Fruit fly (Drosophila melanogaster) whole organism: Measurements from ENCODE around the gene CG14857.

Experiments
- CG8478 ChIP-seq: fragments of >200 bp; optimal IDR thresholded peaks from 2 replicates; lab custom pipeline; 2018; ENCODE audit warnings: inconsistent platforms
- Dll ChIP-seq: fragments of >200 bp; optimal IDR thresholded peaks from 2 replicates; lab custom pipeline; 2017
- EcR ChIP-seq, 2 experiments: fragments of >200 bp; optimal IDR thresholded peaks; 2 replicates each; lab custom pipeline; 2017; ENCODE audit warnings: missing biosample characterization in 2 of 2, missing genetic modification characterization in 2 of 2, missing genetic modification reagents in 2 of 2
- pan ChIP-seq: fragments of >200 bp; optimal IDR thresholded peaks from 2 replicates; lab custom pipeline; 2017
- psq ChIP-seq: fragments of >200 bp; optimal IDR thresholded peaks from 2 replicates; lab custom pipeline; 2017
- usp ChIP-seq: fragments of >200 bp; optimal IDR thresholded peaks from 2 replicates; lab custom pipeline; 2017; ENCODE audit warnings: missing biosample characterization, missing genetic modification characterization, mixed read lengths

CG14857 gene

DNA sequence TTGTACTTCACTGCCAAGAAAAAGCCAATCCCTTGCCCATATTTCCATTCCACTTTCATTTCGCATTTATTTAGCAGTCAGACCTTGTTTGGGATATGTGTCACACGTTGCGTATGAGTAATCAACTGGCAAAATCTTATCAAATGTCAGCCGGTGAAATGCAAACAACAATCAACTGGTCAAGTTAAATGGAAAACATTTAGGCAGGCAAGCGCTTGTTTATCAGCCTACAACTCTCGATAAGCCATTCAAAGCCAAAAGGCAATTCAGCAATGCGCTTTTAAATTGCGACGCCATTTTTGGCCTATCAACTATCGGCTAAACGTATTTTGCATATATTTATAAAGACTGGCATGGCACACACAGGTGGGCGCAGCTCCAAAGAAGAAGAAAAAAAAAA is 20.8 kb upstream of the CG14857 start:
- TF ChIP-seq pan (lab: Kevin White, UChicago), result no peak
- no peak for TF ChIP-seq usp
- no peak for TF ChIP-seq CG8478 (lab: Kevin White, UChicago)
- TF ChIP-seq psq, result no peak
- no peak for TF ChIP-seq Dll (lab: Kevin White, UChicago)
- no peak for TF ChIP-seq EcR (GFP tag; optimal IDR thresholded peaks at IDR 0.05; lab: Kevin White, UChicago)

DNA sequence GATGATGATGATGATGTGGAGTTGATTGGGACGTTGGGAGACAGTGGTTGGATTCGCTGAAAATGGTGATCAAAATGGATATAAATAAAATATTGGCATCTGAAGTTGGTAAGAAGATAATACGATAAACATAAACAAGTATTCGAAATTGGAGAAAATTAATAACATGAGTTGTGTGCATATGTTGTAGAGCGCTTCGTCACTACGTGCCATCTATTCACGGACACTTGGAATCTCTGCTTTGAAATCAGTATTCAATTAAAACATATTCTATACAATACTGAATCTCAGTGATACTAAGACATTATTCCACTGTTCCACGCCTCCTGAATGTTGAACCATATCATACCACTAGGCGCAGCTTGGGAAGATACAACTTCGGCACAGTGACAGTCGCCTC is 16.2 kb upstream of the CG14857 start:
- TF ChIP-seq pan (lab: Kevin White, UChicago) (no peak), usp (no peak), psq (no peak), CG8478 (lab: Kevin White, UChicago) (no peak), EcR (GFP tag; optimal IDR thresholded peaks at IDR 0.05; lab: Kevin White, UChicago) (no peak), Dll (lab: Kevin White, UChicago) (no peak)

DNA sequence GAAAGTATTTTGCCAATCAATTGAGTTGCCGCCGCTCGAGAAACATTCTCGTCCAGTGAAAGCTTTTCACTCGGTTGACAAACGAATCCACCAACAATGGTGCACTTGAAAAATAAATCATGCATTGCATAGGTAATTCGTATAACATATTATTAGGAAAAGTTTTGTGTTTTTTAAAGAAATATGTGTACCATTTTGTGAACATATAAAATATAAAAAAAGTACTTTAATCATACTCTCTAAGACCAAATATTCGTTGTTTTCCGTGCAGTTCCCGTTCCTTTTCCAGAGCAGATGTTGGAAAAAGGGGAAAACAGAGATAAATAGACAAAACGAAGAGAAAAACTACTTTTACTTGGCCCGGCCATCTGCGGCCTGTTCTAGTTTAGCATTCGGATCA is 14.9 kb upstream of the CG14857 start:
- no peak for TF ChIP-seq CG8478 (lab: Kevin White, UChicago)
- no peak for TF ChIP-seq pan (lab: Kevin White, UChicago)
- TF ChIP-seq EcR (GFP tag; optimal IDR thresholded peaks at IDR 0.05; lab: Kevin White, UChicago), result no peak

DNA sequence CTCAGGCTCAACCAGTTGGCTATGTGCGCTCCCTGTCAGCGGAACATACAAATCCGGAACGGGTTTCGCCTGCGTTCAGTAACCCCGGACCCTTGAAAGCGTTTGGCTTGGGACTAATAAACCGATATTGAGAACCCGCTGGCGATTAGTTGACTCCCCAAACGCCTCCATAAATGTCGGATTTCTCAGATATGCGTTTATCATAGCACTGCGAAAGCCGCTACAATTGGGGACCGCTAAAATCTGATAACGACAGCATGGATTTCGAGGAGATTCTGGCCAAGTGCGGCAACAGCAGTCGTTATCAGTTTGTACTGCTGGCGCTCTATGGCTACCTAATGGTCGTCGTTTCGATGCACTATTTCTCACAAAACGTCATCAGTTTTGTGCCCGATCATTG is 5.3 kb upstream of the CG14857 start, which contains the start of gene CG14855:
Gene CG14855, plus strand, starts transcription at position 12 of the 400 bp plus-strand sequence.
- TF ChIP-seq pan (lab: Kevin White, UChicago), result no peak
- TF ChIP-seq CG8478 (lab: Kevin White, UChicago), result no peak
- no peak for TF ChIP-seq EcR (GFP tag; optimal IDR thresholded peaks at IDR 0.05; lab: Kevin White, UChicago)

DNA sequence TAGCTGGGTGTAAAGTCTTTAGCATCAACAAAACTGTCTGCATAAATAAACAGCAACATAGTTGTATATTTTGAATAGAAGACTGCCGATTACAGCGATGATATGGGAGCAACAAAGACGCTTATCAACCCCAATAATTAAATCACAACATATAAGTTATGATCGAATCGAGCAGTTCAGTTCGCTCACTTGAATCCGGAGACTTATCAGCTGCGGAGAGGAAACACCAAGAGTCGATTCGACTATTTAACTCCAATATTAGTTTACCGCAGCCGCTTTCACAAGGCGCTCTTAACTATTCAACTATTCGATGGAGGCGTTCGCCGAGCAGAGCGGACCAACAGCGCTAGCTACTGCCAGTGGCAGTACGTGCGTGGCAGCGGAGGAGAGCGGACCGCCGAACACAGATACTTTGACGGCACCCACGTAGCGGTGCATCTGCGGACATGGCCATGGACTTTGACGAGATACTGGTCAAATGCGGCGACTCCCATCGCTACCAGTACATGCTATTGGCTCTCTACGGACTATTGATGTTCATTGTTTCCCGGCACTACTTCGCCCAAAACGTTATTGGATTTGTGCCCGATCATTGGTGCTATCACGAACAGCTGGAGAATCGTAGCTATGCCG is 2.8 kb upstream of the CG14857 start, which contains the start of gene CG14856:
Gene CG14856, plus strand, starts transcription at position 361 of the 633 bp plus-strand sequence.
- TF ChIP-seq CG8478 (lab: Kevin White, UChicago) (no peak), Dll (lab: Kevin White, UChicago) (no peak), pan (lab: Kevin White, UChicago) (no peak), usp (no peak), EcR (GFP tag; optimal IDR thresholded peaks at IDR 0.05; lab: Kevin White, UChicago) (no peak), psq (no peak)

DNA sequence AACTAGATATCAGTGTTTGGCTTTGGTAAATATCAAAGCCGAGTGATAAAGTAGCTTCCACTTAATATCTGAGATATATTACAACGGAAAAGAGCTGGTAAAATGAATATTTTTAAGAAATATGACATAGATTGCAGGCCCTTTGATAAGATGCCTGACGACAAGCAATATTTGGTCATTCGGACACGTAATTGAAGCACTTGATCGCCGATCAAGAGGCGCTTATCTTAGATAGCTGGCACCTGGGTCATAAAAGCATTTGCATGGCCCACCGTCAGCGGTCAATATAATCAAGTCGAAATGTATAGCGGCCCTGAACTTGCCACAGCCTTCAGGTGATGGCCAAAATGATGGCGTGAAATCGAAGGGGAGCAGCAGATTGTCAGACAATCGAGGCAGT is 9.1 kb downstream of the CG14857 start:
- TF ChIP-seq psq (no peak), CG8478 (lab: Kevin White, UChicago) (no peak), usp (no peak), Dll (lab: Kevin White, UChicago) (no peak), pan (lab: Kevin White, UChicago) (no peak), EcR (GFP tag; optimal IDR thresholded peaks at IDR 0.05; lab: Kevin White, UChicago) (no peak)

DNA sequence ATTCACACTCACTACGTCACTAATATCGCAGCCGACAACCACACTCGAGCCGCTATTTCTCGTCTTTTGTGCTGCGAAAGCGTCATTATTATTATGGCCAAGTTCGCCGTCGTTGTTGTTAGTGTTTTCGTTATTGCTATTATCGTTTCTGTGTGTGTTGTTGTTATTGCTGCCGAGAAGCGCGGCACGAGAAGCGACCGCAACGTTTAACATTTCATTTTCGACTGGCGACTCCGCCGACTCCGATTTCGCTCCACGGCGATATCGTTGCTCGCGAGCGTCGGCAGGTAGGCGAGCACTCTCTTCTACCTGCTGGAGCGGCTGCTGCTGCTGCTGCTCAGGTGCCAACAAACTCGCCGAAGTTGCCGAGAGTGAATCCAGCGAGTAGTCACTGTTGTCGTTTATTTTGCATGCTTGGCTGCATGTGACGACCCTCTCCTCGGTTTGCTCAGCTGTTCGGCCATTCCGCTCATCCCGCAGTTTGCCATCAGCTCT is 16.2 kb downstream of the CG14857 start:
- no peak for TF ChIP-seq psq
- peak; percentile 69 for TF ChIP-seq Dll (lab: Kevin White, UChicago)
- no peak for TF ChIP-seq usp

DNA sequence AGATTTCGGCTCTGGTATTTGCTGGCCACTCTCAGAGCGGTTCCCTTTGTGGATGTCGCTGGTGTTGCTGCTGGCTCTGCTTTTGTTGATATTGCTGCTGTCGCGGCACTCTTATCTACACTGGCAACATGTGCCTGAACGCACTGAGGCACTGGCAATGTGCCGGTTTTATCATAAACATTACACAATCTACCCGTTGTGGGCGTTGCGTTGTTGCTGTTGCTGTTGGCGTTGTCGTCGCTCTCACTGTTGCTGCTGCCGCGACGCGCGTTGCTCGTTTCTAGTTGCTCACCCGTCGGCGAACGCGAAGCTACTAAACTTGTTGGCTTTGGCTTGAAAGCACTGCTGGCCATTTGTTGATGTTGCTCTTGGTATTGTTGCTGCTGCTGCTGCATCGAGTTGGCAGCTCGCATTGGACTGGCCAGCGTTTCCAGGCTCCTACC is 18.2 kb downstream of the CG14857 start:
- TF ChIP-seq Dll (lab: Kevin White, UChicago) (no peak), usp (no peak), pan (lab: Kevin White, UChicago) (no peak), psq (no peak), CG8478 (lab: Kevin White, UChicago) (no peak), EcR (GFP tag; optimal IDR thresholded peaks at IDR 0.05; lab: Kevin White, UChicago) (no peak)

DNA sequence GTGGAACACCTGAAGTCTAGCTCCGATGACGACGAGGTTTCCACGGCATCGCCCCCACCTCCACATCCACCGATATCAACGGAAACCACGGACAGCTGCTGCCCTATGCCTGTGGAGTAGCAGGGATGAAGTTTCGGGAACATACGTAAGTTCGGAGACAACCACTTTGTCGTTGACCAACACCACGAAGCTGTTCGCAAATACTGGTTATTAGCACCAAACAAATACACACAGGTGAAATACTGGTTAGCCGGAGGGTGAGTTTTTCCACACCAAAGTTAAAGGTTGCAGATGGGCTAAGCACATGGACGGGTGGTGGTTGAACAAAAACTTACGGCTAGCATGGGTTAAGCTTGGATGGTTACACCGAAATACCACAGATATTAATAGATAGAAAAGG is 19.6 kb downstream of the CG14857 start:
- no peak for TF ChIP-seq pan (lab: Kevin White, UChicago)
- TF ChIP-seq usp, result no peak
- no peak for TF ChIP-seq CG8478 (lab: Kevin White, UChicago)
- TF ChIP-seq EcR (GFP tag; optimal IDR thresholded peaks at IDR 0.05; lab: Kevin White, UChicago), result no peak
- TF ChIP-seq Dll (lab: Kevin White, UChicago), result no peak
- TF ChIP-seq psq, result no peak

DNA sequence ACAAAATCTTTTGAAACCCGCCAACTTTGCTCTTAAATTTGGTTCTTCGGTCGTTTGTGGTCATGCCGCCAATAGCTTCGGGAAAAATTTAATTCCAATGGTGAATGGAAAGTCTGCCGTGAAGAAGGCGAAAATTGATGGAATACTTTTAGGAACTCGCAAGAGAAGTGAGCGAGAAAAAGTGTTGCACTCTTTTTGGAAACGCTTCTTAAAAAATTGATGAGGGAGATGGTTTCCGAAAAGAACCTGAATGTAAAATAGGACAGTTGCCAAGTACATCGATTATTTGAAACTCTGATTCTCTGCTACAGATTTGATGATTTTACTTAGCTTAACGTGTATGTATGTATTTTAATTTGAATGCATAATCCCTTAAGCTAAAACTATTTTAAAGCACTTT is 21.4 kb downstream of the CG14857 start:
- TF ChIP-seq usp (no peak), Dll (lab: Kevin White, UChicago) (no peak), CG8478 (lab: Kevin White, UChicago) (no peak), pan (lab: Kevin White, UChicago) (no peak), psq (no peak), EcR (GFP tag; optimal IDR thresholded peaks at IDR 0.05; lab: Kevin White, UChicago) (no peak)

DNA sequence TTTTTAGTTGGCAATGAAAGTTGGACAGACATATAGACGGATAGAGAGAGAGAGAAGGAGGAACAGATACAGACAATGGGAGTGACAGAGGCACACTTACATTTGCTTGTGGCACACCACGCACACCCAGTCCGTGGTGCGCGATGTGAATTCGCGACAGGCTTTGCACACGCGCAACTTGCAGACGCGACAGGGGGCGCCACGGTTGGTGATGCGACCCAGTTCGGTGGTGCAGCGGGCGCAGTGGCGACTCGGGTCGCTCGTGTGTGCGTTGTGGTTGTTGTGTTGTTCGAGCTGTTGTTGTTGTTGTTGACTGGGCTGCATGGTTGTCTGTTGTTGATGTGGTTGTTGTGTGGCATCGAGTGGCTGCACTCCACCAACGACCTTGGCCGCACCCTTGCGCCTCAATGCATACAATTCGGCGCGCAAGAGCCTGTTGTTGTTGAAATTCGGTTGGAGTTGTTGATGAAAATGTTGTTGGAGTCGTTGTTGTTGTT is 28.7 kb downstream of the CG14857 start:
- no peak for TF ChIP-seq Dll (lab: Kevin White, UChicago)
- no peak for TF ChIP-seq pan (lab: Kevin White, UChicago)
- no peak for TF ChIP-seq psq
- TF ChIP-seq EcR (GFP tag; optimal IDR thresholded peaks at IDR 0.05; lab: Kevin White, UChicago), result no peak
- TF ChIP-seq usp, result no peak
- TF ChIP-seq CG8478 (lab: Kevin White, UChicago), result no peak

DNA sequence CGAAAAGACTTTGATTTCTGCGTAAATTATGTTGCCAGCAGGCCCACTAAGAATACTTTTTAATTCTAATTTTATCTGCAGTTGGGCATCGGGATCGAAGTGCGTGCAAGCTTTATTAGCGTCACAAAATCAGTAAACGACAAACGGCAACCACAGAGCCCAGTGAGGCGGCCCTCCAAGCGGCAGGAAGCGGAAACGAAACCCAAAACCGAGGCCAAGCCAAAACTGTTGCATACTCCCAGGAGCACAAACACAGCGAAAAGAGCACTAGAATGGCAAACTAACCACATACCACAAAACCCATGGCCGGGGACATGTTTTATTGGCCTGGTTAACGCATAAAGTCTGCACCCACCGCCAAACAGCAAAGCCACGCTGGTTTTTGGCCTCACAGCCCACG is 30.7 kb downstream of the CG14857 start:
- TF ChIP-seq pan (lab: Kevin White, UChicago), result no peak
- no peak for TF ChIP-seq EcR (GFP tag; optimal IDR thresholded peaks at IDR 0.05; lab: Kevin White, UChicago)
- TF ChIP-seq psq, result no peak
- no peak for TF ChIP-seq CG8478 (lab: Kevin White, UChicago)
- TF ChIP-seq Dll (lab: Kevin White, UChicago), result no peak
- TF ChIP-seq usp, result no peak
